Worm (Caenorhabditis elegans): ENCODE data around the gene M01H9.10.

Gene M01H9.10

DNA sequence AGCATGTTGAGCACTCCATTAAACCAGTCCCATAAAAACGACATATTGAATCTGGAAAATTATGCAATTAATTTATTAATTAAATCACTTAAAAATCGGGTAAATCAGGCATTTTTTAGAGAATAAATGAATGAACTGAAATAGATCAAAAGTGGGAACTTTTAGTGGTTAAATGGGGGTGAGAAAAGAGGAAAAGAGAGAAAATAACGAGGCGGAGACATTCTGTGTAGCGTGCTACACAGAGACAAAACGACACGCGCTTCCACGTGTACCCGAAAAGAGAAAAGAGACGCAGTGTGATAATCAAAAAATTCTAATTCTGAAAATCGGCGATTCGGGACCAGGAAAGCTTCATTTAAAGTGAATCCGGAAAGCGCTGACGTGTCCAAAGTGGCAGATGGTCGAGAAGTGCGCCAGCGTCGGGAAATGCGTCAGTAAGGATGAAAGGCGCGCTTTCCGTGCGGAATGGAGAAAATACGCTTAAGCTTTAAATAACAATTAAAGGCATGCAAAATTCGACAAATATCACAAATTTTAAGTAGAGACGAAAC, 33.4 kb upstream of the M01H9.10 start, which contains the start of gene sar-1 (continued):
- peak; percentile 63 for TF ChIP-seq lin-15B (tag; optimal IDR thresholded peaks at IDR 0.05)
- no peak for TF ChIP-seq nhr-76 (tag; optimal IDR thresholded peaks at IDR 0.05)
- peak; percentile 74 for TF ChIP-seq lin-39 (tag; optimal IDR thresholded peaks at IDR 0.05)
- TF ChIP-seq nhr-20 (tag; optimal IDR thresholded peaks at IDR 0.05) = peak; percentile 86
- peak; percentile 60 for TF ChIP-seq sox-4 (tag; optimal IDR thresholded peaks at IDR 0.05)
- TF ChIP-seq lin-13 (GFP tag; optimal IDR thresholded peaks at IDR 0.05) = peak; percentile 81
- TF ChIP-seq aly-2 (tag; optimal IDR thresholded peaks at IDR 0.05) = peak; percentile 62
- TF ChIP-seq pax-3 (tag; optimal IDR thresholded peaks at IDR 0.05) = peak; percentile 72
- no peak for TF ChIP-seq Y116A8C.19 (tag; optimal IDR thresholded peaks at IDR 0.05; ENCODE audit: borderline replicate concordance)
- TF ChIP-seq mdl-1 (tag; optimal IDR thresholded peaks at IDR 0.05) = peak in 1 of 2 experiments; percentile 45
- peak; percentile 79 for TF ChIP-seq grh-1 (GFP tag; IDR thresholded peaks at IDR 0.05)
- peak; percentile 35 for TF ChIP-seq C04F5.9 (tag; optimal IDR thresholded peaks at IDR 0.05)
- TF ChIP-seq ama-1 (optimal IDR thresholded peaks at IDR 0.05) = no peak
- peak; percentile 52 for TF ChIP-seq hpl-2 (GFP tag; optimal IDR thresholded peaks at IDR 0.05)
- peak; percentile 48 for TF ChIP-seq skn-1 (tag; optimal IDR thresholded peaks at IDR 0.05)
- TF ChIP-seq unc-62 (GFP tag; optimal IDR thresholded peaks at IDR 0.05) = no peak
- TF ChIP-seq mef-2 (tag; optimal IDR thresholded peaks at IDR 0.05) = no peak
- peak; percentile 73 to 80 (median 80) for TF ChIP-seq ceh-82 (tag; optimal IDR thresholded peaks at IDR 0.05)
- peak; percentile 88 for TF ChIP-seq unc-86 (tag; optimal IDR thresholded peaks at IDR 0.05)
- TF ChIP-seq unc-30 (tag; optimal IDR thresholded peaks at IDR 0.05) = no peak
- TF ChIP-seq ceh-88 (GFP tag; IDR thresholded peaks at IDR 0.05) = no peak
- peak; percentile 93 for TF ChIP-seq xbp-1 (tag; optimal IDR thresholded peaks at IDR 0.05)
- peak; percentile 82 to 87 for TF ChIP-seq lin-35 (GFP tag; optimal IDR thresholded peaks at IDR 0.05)
- TF ChIP-seq isw-1 (GFP tag; IDR thresholded peaks at IDR 0.05) = peak; percentile 74
- TF ChIP-seq fkh-10 (GFP tag; optimal IDR thresholded peaks at IDR 0.05) = peak; percentile 54
- TF ChIP-seq unc-98 (GFP tag; IDR thresholded peaks at IDR 0.05) = no peak
- TF ChIP-seq nhr-12 (tag; optimal IDR thresholded peaks at IDR 0.05) = no peak
- TF ChIP-seq zag-1 (tag; optimal IDR thresholded peaks at IDR 0.05) = no peak
- peak; percentile 53 for TF ChIP-seq ztf-4 (tag; optimal IDR thresholded peaks at IDR 0.05)
- TF ChIP-seq nhr-84 (tag; optimal IDR thresholded peaks at IDR 0.05) = no peak
- TF ChIP-seq nhr-11 (tag; optimal IDR thresholded peaks at IDR 0.05) = peak; percentile 44
- TF ChIP-seq nhr-85 (tag) = peak; percentile 85
- peak; percentile 35 for TF ChIP-seq unc-130 (tag; optimal IDR thresholded peaks at IDR 0.05)
- TF ChIP-seq fkh-4 (tag; optimal IDR thresholded peaks at IDR 0.05; ENCODE audit: borderline replicate concordance) = no peak
- TF ChIP-seq efl-3 (GFP tag; optimal IDR thresholded peaks at IDR 0.05) = peak; percentile 18
- TF ChIP-seq egl-27 (tag; optimal IDR thresholded peaks at IDR 0.05) = no peak
- peak; percentile 90 for TF ChIP-seq snu-23 (GFP tag; optimal IDR thresholded peaks at IDR 0.05)
- TF ChIP-seq nhr-237 (tag; optimal IDR thresholded peaks at IDR 0.05) = peak; percentile 41
- peak; percentile 77 for TF ChIP-seq nhr-90 (tag; optimal IDR thresholded peaks at IDR 0.05; ENCODE audit: poor library complexity)

DNA sequence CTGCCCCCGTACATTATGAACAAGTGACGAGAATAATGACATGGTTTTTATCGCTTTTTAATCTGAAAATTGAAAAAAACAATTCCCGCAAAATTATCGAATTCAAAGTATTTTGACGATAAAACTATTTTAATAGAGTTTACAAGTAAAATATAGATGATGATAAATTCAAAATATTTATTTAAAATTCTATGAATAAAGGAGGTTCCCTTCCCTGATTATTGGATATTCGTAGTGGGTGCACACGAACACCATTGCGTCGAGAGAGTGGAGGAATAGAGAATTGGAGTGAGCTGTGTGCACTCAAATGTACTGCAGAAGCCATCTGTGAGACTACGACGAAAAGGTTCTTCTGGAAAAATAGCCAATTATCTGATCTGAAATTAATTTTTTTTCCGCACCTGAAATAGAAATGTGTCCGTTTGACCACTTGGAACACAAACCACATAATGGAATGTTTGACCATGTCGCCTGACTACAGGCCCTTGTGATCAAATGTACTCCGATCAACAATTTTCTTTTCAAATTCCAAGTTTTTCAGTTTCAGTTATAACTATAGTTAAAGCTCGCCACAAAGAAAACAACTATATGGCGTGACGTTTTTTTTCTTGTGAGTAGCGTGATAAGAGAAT, 31.4 kb upstream of the M01H9.10 start, which contains the start of the genes rfth-1 and ZK180.8:
TSS of gene rfth-1 (minus strand) at position 51 of the 632 bp plus-strand sequence.
TSS of gene ZK180.8 (minus strand) at position 466 of the 632 bp plus-strand sequence.
- no peak for TF ChIP-seq grh-1 (GFP tag; IDR thresholded peaks at IDR 0.05)
- no peak for TF ChIP-seq unc-130 (tag; optimal IDR thresholded peaks at IDR 0.05)
- TF ChIP-seq nhr-77 (tag; optimal IDR thresholded peaks at IDR 0.05) = no peak
- TF ChIP-seq aha-1 (tag; optimal IDR thresholded peaks at IDR 0.05) = no peak
- TF ChIP-seq fkh-8 (tag; optimal IDR thresholded peaks at IDR 0.05) = no peak
- no peak for TF ChIP-seq ztf-4 (tag; optimal IDR thresholded peaks at IDR 0.05)
- no peak for TF ChIP-seq ceh-88 (GFP tag; IDR thresholded peaks at IDR 0.05)
- no peak for TF ChIP-seq dpl-1 (GFP tag; optimal IDR thresholded peaks at IDR 0.05)
- no peak for TF ChIP-seq nhr-12 (tag; optimal IDR thresholded peaks at IDR 0.05)
- no peak for TF ChIP-seq nhr-85 (tag)
- TF ChIP-seq F16B12.6 (tag; optimal IDR thresholded peaks at IDR 0.05) = no peak
- no peak for TF ChIP-seq ceh-8 (GFP tag; optimal IDR thresholded peaks at IDR 0.05)
- no peak for TF ChIP-seq efl-1 (optimal IDR thresholded peaks at IDR 0.05)
- TF ChIP-seq efl-1 (GFP tag; optimal IDR thresholded peaks at IDR 0.05 in 1 of 2) = peak in 1 of 2 experiments; percentile 53
- TF ChIP-seq ama-1 (optimal IDR thresholded peaks at IDR 0.05) = no peak
- TF ChIP-seq mab-9 (GFP tag; IDR thresholded peaks at IDR 0.05) = no peak
- TF ChIP-seq pag-3 (tag; optimal IDR thresholded peaks at IDR 0.05; ENCODE audit: borderline replicate concordance, insufficient read depth) = no peak
- peak; percentile 14 for TF ChIP-seq elt-2 (tag; optimal IDR thresholded peaks at IDR 0.05)
- no peak for TF ChIP-seq irx-1 (tag; optimal IDR thresholded peaks at IDR 0.05)
- TF ChIP-seq zip-4 (GFP tag; optimal IDR thresholded peaks at IDR 0.05) = no peak
- TF ChIP-seq rnt-1 (tag; optimal IDR thresholded peaks at IDR 0.05) = no peak
- TF ChIP-seq pax-3 (tag; optimal IDR thresholded peaks at IDR 0.05) = no peak
